Fruit fly (Drosophila melanogaster) whole organism, wandering third instar larva: ENCODE results near the gene CG9547.

Experiments used
- Abd-B ChIP-seq: fragments of >200 bp; optimal IDR thresholded peaks from 2 replicates; lab custom pipeline; 2017; ENCODE audit warnings: missing biosample characterization, missing genetic modification characterization
- CG9705 ChIP-seq: fragments of 200-800 bp; sonication (Bioruptor generic); optimal IDR thresholded peaks from 2 replicates; lab custom pipeline; 2018; ENCODE audit warnings: missing biosample characterization, mild to moderate bottlenecking, missing genetic modification characterization
- CrebA ChIP-seq: fragments of 200-800 bp; sonication (Bioruptor generic); optimal IDR thresholded peaks from 2 replicates; lab custom pipeline; 2016; ENCODE audit warnings: missing biosample characterization, mild to moderate bottlenecking, missing genetic modification characterization, borderline replicate concordance
- Dfd ChIP-seq: fragments of >200 bp; optimal IDR thresholded peaks from 2 replicates; lab custom pipeline; 2017; ENCODE audit warnings: missing biosample characterization, missing genetic modification characterization
- HLH106 ChIP-seq: fragments of 200-800 bp; optimal IDR thresholded peaks from 3 replicates; lab custom pipeline; 2019; ENCODE audit warnings: missing biosample characterization, mild to moderate bottlenecking, missing genetic modification characterization, moderate library complexity
- Hnf4 ChIP-seq: fragments of 200-800 bp; sonication (Bioruptor generic); optimal IDR thresholded peaks from 2 replicates; lab custom pipeline; 2016; ENCODE audit warnings: missing biosample characterization, mild to moderate bottlenecking, missing genetic modification characterization
- Hr78 ChIP-seq: fragments of >200 bp; optimal IDR thresholded peaks from 2 replicates; lab custom pipeline; 2017; ENCODE audit warnings: missing biosample characterization, missing genetic modification characterization
- Hr83 ChIP-seq: fragments of 200-300 bp; sonication (Bioruptor generic); optimal IDR thresholded peaks from 2 replicates; lab custom pipeline; 2016; ENCODE audit warnings: missing biosample characterization, mild to moderate bottlenecking, missing genetic modification characterization, moderate library complexity; ENCODE audit not compliant: poor library complexity, severe bottlenecking
- Mio ChIP-seq: sonication (Bioruptor generic); optimal IDR thresholded peaks from 2 replicates; lab custom pipeline; 2016; ENCODE audit warnings: missing biosample characterization, missing genetic modification characterization
- Myc ChIP-seq: fragments of >200 bp; optimal IDR thresholded peaks from 2 replicates; lab custom pipeline; 2017
- N ChIP-seq: fragments of >200 bp; optimal IDR thresholded peaks from 2 replicates; lab custom pipeline; 2018; ENCODE audit warnings: missing biosample characterization, missing external identifiers, missing genetic modification characterization
- OdsH ChIP-seq: fragments of 200-800 bp; sonication (Bioruptor generic); optimal IDR thresholded peaks from 2 replicates; lab custom pipeline; 2016; ENCODE audit warnings: missing biosample characterization, mild to moderate bottlenecking, missing genetic modification characterization
- Rel ChIP-seq, 2 experiments: fragments of 200-800 bp; sonication (Bioruptor generic) in 1 of 2; optimal IDR thresholded peaks; 2 replicates in 1 of 2; 3 replicates in 1 of 2; lab custom pipeline; 2016 to 2019; ENCODE audit warnings: mild to moderate bottlenecking in 2 of 2, missing biosample characterization in 2 of 2, missing genetic modification characterization in 2 of 2, moderate library complexity in 1 of 2
- Sp1 ChIP-seq: fragments of 200-800 bp; sonication (Bioruptor generic); optimal IDR thresholded peaks from 3 replicates; lab custom pipeline; 2019; ENCODE audit warnings: missing biosample characterization, mild to moderate bottlenecking, missing genetic modification characterization, moderate library complexity
- brk ChIP-seq: fragments of 200-800 bp; sonication (Bioruptor generic); optimal IDR thresholded peaks from 2 replicates; lab custom pipeline; 2016; ENCODE audit warnings: missing biosample characterization, mild to moderate bottlenecking, missing genetic modification characterization
- dl ChIP-seq, 2 experiments: fragments of 175-275, 200-275 bp in 1 of 2; fragments of 200-275 bp in 1 of 2; sonication (Bioruptor generic); optimal IDR thresholded peaks; lab custom pipeline; 2018; ENCODE audit warnings: mild to moderate bottlenecking in 2 of 2, missing biosample characterization in 2 of 2, missing genetic modification characterization in 2 of 2, moderate library complexity in 2 of 2; ENCODE audit not compliant: partially characterized antibody in 2 of 2, insufficient read depth in 1 of 2
- dmrt93B ChIP-seq: fragments of 200-800 bp; sonication (Bioruptor generic); optimal IDR thresholded peaks from 2 replicates; lab custom pipeline; 2018; ENCODE audit warnings: missing biosample characterization, mild to moderate bottlenecking, missing genetic modification characterization
- dsf ChIP-seq: sonication (Bioruptor generic); optimal IDR thresholded peaks from 2 replicates; lab custom pipeline; 2016; ENCODE audit warnings: missing biosample characterization, missing genetic modification characterization, borderline replicate concordance
- ey ChIP-seq: fragments of 200-800 bp; sonication (Bioruptor generic); optimal IDR thresholded peaks from 2 replicates; lab custom pipeline; 2016; ENCODE audit warnings: missing biosample characterization, missing genetic modification characterization
- foxo ChIP-seq, 2 experiments: fragments of 200-800 bp; sonication (Bioruptor generic); optimal IDR thresholded peaks; 2 replicates in 1 of 2; 3 replicates in 1 of 2; lab custom pipeline; 2016 to 2017; ENCODE audit warnings: missing biosample characterization in 2 of 2, missing genetic modification characterization in 2 of 2
- fru ChIP-seq: fragments of 200-800 bp; sonication (Bioruptor generic); optimal IDR thresholded peaks from 3 replicates; lab custom pipeline; 2016; ENCODE audit warnings: missing biosample characterization, mild to moderate bottlenecking, missing genetic modification characterization
- h ChIP-seq: fragments of 200-800 bp; sonication (Bioruptor generic); optimal IDR thresholded peaks from 3 replicates; lab custom pipeline; 2016; ENCODE audit warnings: missing biosample characterization, mild to moderate bottlenecking, missing genetic modification characterization
- jim ChIP-seq: fragments of 175-275, 200-325 bp; sonication (Bioruptor generic); optimal IDR thresholded peaks from 2 replicates; lab custom pipeline; 2016; ENCODE audit warnings: missing biosample characterization, mild to moderate bottlenecking, missing genetic modification characterization
- pan ChIP-seq: fragments of >200 bp; optimal IDR thresholded peaks from 2 replicates; lab custom pipeline; 2017
- psq ChIP-seq: fragments of 200-800 bp; sonication (Bioruptor generic); optimal IDR thresholded peaks from 3 replicates; lab custom pipeline; 2017; ENCODE audit warnings: missing biosample characterization, mild to moderate bottlenecking, missing genetic modification characterization, moderate library complexity
- rgr ChIP-seq: fragments of 200-800 bp; sonication (Bioruptor generic); optimal IDR thresholded peaks from 3 replicates; lab custom pipeline; 2016; ENCODE audit warnings: missing biosample characterization, mild to moderate bottlenecking, missing genetic modification characterization
- sage ChIP-seq: fragments of 200-800 bp; sonication (Bioruptor generic); optimal IDR thresholded peaks from 2 replicates; lab custom pipeline; 2016; ENCODE audit warnings: missing biosample characterization, mild to moderate bottlenecking, missing genetic modification characterization
- tai ChIP-seq: sonication (Bioruptor generic); optimal IDR thresholded peaks from 2 replicates; lab custom pipeline; 2016; ENCODE audit warnings: missing biosample characterization, missing genetic modification characterization
- usp ChIP-seq: fragments of >200 bp; optimal IDR thresholded peaks from 2 replicates; lab custom pipeline; 2017; ENCODE audit warnings: missing biosample characterization, missing genetic modification characterization
- woc ChIP-seq: sonication (Bioruptor generic); optimal IDR thresholded peaks from 2 replicates; lab custom pipeline; 2016; ENCODE audit warnings: missing biosample characterization, mild to moderate bottlenecking, missing genetic modification characterization

Gene CG9547

DNA sequence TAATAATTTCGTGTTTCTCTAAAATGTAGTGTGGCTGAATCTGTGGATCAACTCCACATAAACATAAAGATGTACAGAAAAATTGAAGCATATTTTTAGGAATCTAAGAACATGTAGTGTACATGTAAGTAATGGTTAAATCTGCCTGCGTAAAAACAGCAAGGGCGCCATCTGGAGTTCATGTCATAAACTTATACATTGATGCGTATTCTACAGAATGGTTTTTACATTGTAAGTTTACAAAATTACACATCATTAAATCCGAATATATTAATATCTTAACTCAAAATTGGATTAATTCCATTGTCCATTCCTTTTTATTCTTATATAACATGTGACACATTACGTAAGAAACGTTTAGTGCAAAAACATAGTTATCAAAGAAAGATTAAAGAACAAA, 32.7 kb upstream of the CG9547 start:
- TF ChIP-seq ey (GFP tag; lab: Kevin White, UChicago) (no peak), Hr83 (GFP tag; lab: Kevin White, UChicago) (peak; percentile 16), Myc (lab: Kevin White, UChicago) (peak; percentile 64), brk (GFP tag; lab: Kevin White, UChicago) (no peak), OdsH (GFP tag; lab: Kevin White, UChicago) (no peak), Abd-B (no peak), h (GFP tag; lab: Kevin White, UChicago) (peak; percentile 11), Rel (GFP tag; optimal IDR thresholded peaks at IDR 0.05; lab: Kevin White, UChicago) (no peak), Rel (tag; optimal IDR thresholded peaks at IDR 0.05; lab: Kevin White, UChicago) (no peak)

DNA sequence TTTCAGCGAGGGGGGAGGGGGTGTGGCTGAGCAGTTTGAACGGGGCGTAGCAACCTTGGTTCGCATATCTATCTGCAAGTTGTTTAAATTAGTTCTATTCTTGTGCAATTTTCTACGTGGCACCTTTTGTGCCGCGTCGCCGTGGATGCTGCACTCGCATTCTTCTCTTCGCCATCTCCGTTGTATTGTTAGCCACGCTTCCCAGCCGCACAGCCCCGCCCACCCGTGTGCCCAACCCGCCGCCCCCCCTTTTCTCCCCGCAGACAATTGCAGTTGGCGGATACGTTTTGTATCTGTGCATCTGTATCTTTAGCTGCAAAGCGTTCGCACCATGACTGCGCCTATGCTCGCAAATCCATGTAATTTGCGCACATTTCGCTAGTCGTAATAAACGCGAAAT, 19.6 kb upstream of the CG9547 start:
- TF ChIP-seq Sp1 (GFP tag; lab: Kevin White, UChicago) (no peak), woc (GFP tag; lab: Kevin White, UChicago) (no peak), Abd-B (no peak), sage (no peak), Hr83 (GFP tag; lab: Kevin White, UChicago) (no peak), Hnf4 (GFP tag; lab: Kevin White, UChicago) (no peak), ey (GFP tag; lab: Kevin White, UChicago) (no peak), usp (no peak), h (GFP tag; lab: Kevin White, UChicago) (no peak), CG9705 (GFP tag; lab: Kevin White, UChicago) (no peak), tai (GFP tag; lab: Kevin White, UChicago) (no peak), Mio (GFP tag; lab: Kevin White, UChicago) (no peak), CrebA (GFP tag; lab: Kevin White, UChicago) (no peak), dl (GFP tag; optimal IDR thresholded peaks at IDR 0.05; lab: Kevin White, UChicago; ENCODE audit: insufficient read depth in 1 of 2, partially characterized antibody in 2 of 2) (no peak), psq (GFP tag; lab: Kevin White, UChicago) (no peak), N (GFP tag; lab: Kevin White, UChicago) (no peak), rgr (GFP tag; lab: Kevin White, UChicago) (no peak), pan (lab: Kevin White, UChicago) (no peak), brk (GFP tag; lab: Kevin White, UChicago) (no peak), fru (GFP tag; lab: Kevin White, UChicago) (no peak)

DNA sequence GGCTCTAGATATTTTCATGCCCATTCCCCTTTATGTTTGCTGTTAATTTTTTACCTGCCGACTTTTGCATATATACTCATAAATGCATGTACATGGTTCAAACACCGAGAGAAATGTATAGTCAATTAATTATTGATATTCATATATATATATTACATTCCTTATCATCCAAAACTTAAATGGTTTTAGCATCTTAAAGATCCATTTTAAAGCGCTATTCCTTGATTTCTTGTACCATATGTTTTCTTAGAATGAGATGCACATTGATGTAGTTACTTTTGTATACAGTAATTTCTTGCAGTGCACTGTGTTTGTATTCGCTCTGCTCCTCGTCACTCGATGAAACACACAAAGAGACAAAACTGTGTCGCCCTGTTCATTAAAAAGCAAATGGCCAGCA, 14.3 kb upstream of the CG9547 start:
- TF ChIP-seq fru (GFP tag; lab: Kevin White, UChicago) (peak; percentile 9), OdsH (GFP tag; lab: Kevin White, UChicago) (no peak), pan (lab: Kevin White, UChicago) (no peak)

DNA sequence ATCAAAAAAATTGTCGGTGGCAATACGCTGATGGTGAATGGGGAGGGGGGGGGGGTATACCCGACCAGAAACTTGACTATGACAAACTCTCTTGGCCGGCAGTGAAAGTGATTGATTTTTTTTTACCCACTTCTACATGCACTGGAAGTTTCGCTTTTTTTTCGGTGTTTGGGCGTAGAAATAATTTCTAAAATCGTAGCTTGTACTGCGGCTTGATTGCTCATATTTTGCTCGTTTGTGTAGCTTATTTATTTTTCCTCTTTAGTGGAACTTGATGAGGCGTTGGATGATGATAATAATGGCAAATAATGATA, 9.3 kb upstream of the CG9547 start:
- no peak for TF ChIP-seq HLH106 (tag; lab: Kevin White, UChicago)
- no peak for TF ChIP-seq brk (GFP tag; lab: Kevin White, UChicago)
- no peak for TF ChIP-seq Abd-B
- TF ChIP-seq sage, result no peak
- TF ChIP-seq jim (GFP tag; lab: Kevin White, UChicago), result no peak
- no peak for TF ChIP-seq Rel (GFP tag; optimal IDR thresholded peaks at IDR 0.05; lab: Kevin White, UChicago)
- no peak for TF ChIP-seq Rel (tag; optimal IDR thresholded peaks at IDR 0.05; lab: Kevin White, UChicago)
- no peak for TF ChIP-seq Hnf4 (GFP tag; lab: Kevin White, UChicago)
- peak; percentile 54 for TF ChIP-seq Dfd (GFP tag; lab: Kevin White, UChicago)

DNA sequence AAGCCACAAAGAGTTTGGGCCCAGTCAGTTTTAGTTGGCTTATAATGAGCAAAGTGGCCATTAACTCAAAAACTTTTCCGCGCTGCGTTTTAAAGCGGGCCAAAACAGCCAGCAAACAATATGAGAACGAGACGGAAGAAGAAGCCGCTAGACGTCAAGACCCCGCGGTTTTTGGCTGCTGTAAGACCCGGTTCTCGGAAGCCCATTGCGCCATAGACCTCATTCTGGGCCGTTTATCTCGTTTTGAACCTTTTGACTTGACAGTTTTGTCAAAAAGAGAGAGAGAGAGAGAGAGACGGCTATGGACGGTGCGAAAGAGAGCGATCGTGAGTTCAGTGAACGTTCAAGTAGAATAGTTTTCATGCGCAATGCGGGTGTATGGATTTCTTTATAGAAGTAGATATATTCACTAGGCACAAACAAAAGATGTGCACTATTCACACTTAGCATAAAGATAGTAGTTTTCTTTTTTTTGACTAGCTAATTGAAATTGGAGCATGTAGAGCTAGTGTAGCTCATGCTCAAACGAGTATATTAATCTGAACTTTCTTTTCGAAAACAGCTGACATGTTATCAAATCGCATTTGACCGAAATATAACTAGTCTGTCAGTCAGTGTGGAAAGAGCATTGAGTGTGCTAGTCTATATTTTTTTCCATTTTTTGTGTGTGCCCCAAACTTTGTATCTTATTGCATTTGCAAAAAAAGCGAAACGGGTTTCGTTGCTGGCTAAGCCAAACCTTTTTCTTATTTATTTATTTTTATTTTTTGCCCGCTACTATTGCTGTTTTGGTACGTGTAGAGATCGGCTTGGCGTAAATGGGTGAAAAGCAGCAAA, 8.8 kb upstream of the CG9547 start:
- TF ChIP-seq dl (GFP tag; optimal IDR thresholded peaks at IDR 0.05; lab: Kevin White, UChicago; ENCODE audit: insufficient read depth in 1 of 2, partially characterized antibody in 2 of 2) (no peak), Hr78 (GFP tag; lab: Kevin White, UChicago) (no peak), usp (no peak), tai (GFP tag; lab: Kevin White, UChicago) (no peak), dmrt93B (GFP tag; lab: Kevin White, UChicago) (no peak), fru (GFP tag; lab: Kevin White, UChicago) (no peak), Hnf4 (GFP tag; lab: Kevin White, UChicago) (no peak), Mio (GFP tag; lab: Kevin White, UChicago) (no peak), N (GFP tag; lab: Kevin White, UChicago) (no peak), Hr83 (GFP tag; lab: Kevin White, UChicago) (no peak), sage (no peak), foxo (GFP tag; optimal IDR thresholded peaks at IDR 0.05; lab: Kevin White, UChicago) (no peak), ey (GFP tag; lab: Kevin White, UChicago) (no peak), Myc (lab: Kevin White, UChicago) (no peak), dsf (no peak), OdsH (GFP tag; lab: Kevin White, UChicago) (no peak), Rel (GFP tag; optimal IDR thresholded peaks at IDR 0.05; lab: Kevin White, UChicago) (no peak), Rel (tag; optimal IDR thresholded peaks at IDR 0.05; lab: Kevin White, UChicago) (no peak), brk (GFP tag; lab: Kevin White, UChicago) (no peak)
